Worm (Caenorhabditis elegans) whole organism, late embryonic: Measurements from ENCODE around the gene C09G9.8.

ENCODE experiments used
- C08G9.2 ChIP-seq: sonication (generic microtip); optimal IDR thresholded peaks from 2 replicates; lab custom pipeline; 2016; ENCODE audit warnings: mild to moderate bottlenecking, missing genetic modification characterization, moderate library complexity, missing compliant biosample characterization
- K02D7.2 ChIP-seq: sonication (generic microtip); optimal IDR thresholded peaks from 2 replicates; lab custom pipeline; 2017; ENCODE audit warnings: mild to moderate bottlenecking, missing genetic modification characterization, missing compliant biosample characterization
- ceh-34 ChIP-seq: sonication (generic microtip); optimal IDR thresholded peaks from 2 replicates; lab custom pipeline; 2016; ENCODE audit warnings: mild to moderate bottlenecking, missing genetic modification characterization, missing compliant biosample characterization
- che-1 ChIP-seq: sonication (generic microtip); optimal IDR thresholded peaks from 2 replicates; lab custom pipeline; 2016; ENCODE audit warnings: mild to moderate bottlenecking, missing genetic modification characterization, missing compliant biosample characterization
- fkh-10 ChIP-seq: fragments of 150-350 bp; optimal IDR thresholded peaks from 2 replicates; lab custom pipeline; 2014; ENCODE audit warnings: missing biosample characterization, missing genetic modification reagents, missing genetic modification characterization
- hlh-13 ChIP-seq: fragments of 200-800 bp; sonication (Bioruptor generic); optimal IDR thresholded peaks from 2 replicates; lab custom pipeline; 2018; ENCODE audit warnings: mild to moderate bottlenecking, missing genetic modification characterization, missing compliant biosample characterization
- nhr-11 ChIP-seq: fragments of 150-350 bp; optimal IDR thresholded peaks from 2 replicates; lab custom pipeline; 2014; ENCODE audit warnings: missing biosample characterization, missing genetic modification characterization
- unc-55 ChIP-seq: sonication (generic microtip); optimal IDR thresholded peaks from 2 replicates; lab custom pipeline; 2017; ENCODE audit warnings: missing biosample characterization, missing genetic modification reagents, missing genetic modification characterization
- unc-86 ChIP-seq: sonication (generic microtip); optimal IDR thresholded peaks from 2 replicates; lab custom pipeline; 2016; ENCODE audit warnings: missing genetic modification characterization, missing compliant biosample characterization

DNA sequence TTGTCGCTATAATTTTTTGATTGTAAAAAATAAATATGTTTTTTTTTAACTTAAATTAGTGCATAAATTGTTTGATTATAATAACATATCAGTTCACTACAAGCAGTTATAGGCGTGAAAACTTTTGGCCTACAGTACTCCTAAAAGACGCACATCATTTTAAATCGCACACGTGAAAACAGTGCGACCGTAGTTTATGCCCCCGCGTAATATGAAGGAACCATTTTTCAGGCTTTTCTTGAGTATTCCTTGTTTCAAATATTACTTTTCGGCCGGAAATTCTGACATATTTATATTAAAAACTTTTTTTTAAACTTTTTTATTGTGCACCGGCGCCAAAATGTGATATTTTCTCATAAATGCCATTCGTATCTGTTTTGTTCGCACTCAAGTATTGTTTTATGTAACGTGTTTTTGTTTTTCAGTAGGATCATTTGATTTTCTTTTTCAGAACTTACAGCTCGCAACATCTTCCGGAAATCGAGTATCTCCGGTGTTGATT lies 7.3 kb downstream of the C09G9.8 start, which contains the start of gene oma-1:
- TF ChIP-seq nhr-11 (tag; lab: Kevin White, UChicago) (no peak), hlh-13 (GFP tag; lab: Kevin White, UChicago) (no peak), unc-55 (no peak), che-1 (tag; lab: Kevin White, UChicago) (no peak), K02D7.2 (tag; lab: Kevin White, UChicago) (no peak), ceh-34 (no peak), unc-86 (tag; lab: Kevin White, UChicago) (no peak), C08G9.2 (no peak), fkh-10 (GFP tag; lab: Kevin White, UChicago) (no peak)
